Worm (Caenorhabditis elegans) whole organism, mixed stage, embryonic: ENCODE data around the gene Y57A10C.1.
A peak's percentile ranks its signal among the peaks of the same experiment; 100 is the strongest.

Source experiments
- M03D4.4 ChIP-seq: sonication (generic microtip); optimal IDR thresholded peaks from 2 replicates; lab custom pipeline; 2017; ENCODE audit warnings: mild to moderate bottlenecking, missing genetic modification characterization, missing compliant biosample characterization
- bed-3 ChIP-seq: fragments of 200-800 bp; sonication (Bioruptor generic); optimal IDR thresholded peaks from 3 replicates; lab custom pipeline; 2018; ENCODE audit warnings: mild to moderate bottlenecking, missing genetic modification characterization, moderate library complexity, missing compliant biosample characterization
- blmp-1 ChIP-seq: fragments of 150-350 bp; optimal IDR thresholded peaks from 2 replicates; lab custom pipeline; 2014; ENCODE audit warnings: missing biosample characterization, missing genetic modification characterization
- ceh-39 ChIP-seq: fragments of 150-350 bp; optimal IDR thresholded peaks from 2 replicates; lab custom pipeline; 2014; ENCODE audit warnings: missing biosample characterization, missing genetic modification characterization
- ceh-43 ChIP-seq: fragments of 200-800 bp; sonication (Bioruptor generic); optimal IDR thresholded peaks from 2 replicates; lab custom pipeline; 2018; ENCODE audit warnings: mild to moderate bottlenecking, missing genetic modification characterization, moderate library complexity, missing compliant biosample characterization
- ceh-83 ChIP-seq: fragments of 200-800 bp; sonication (Bioruptor generic); optimal IDR thresholded peaks from 2 replicates; lab custom pipeline; 2018; ENCODE audit warnings: mild to moderate bottlenecking, missing genetic modification characterization, missing compliant biosample characterization
- ces-1 ChIP-seq: fragments of 150-350 bp; optimal IDR thresholded peaks from 2 replicates; lab custom pipeline; 2014; ENCODE audit warnings: missing biosample characterization, missing genetic modification reagents, missing genetic modification characterization
- cnd-1 ChIP-seq: fragments of 200-800 bp; sonication (Bioruptor generic); optimal IDR thresholded peaks from 2 replicates; lab custom pipeline; 2018; ENCODE audit warnings: mild to moderate bottlenecking, missing genetic modification characterization, missing compliant biosample characterization
- drap-1 ChIP-seq: fragments of 200-800 bp; sonication (Bioruptor generic); optimal IDR thresholded peaks from 3 replicates; lab custom pipeline; 2018; ENCODE audit warnings: mild to moderate bottlenecking, missing genetic modification characterization, missing compliant biosample characterization
- elt-1 ChIP-seq: sonication (generic microtip); optimal IDR thresholded peaks from 2 replicates; lab custom pipeline; 2017; ENCODE audit warnings: missing genetic modification characterization, mild to moderate bottlenecking, missing compliant biosample characterization, antibody characterized with exemption, moderate library complexity, borderline replicate concordance; ENCODE audit not compliant: insufficient read depth
- elt-3 ChIP-seq: fragments of 150-350 bp; optimal IDR thresholded peaks from 2 replicates; lab custom pipeline; 2014; ENCODE audit warnings: missing biosample characterization, missing genetic modification characterization
- flh-1 ChIP-seq: fragments of 200-800 bp; sonication (Bioruptor generic); optimal IDR thresholded peaks from 2 replicates; lab custom pipeline; 2018; ENCODE audit warnings: mild to moderate bottlenecking, missing genetic modification characterization, moderate library complexity, missing compliant biosample characterization
- ham-2 ChIP-seq: fragments of 200-800 bp; sonication (Bioruptor generic); optimal IDR thresholded peaks from 2 replicates; lab custom pipeline; 2018; ENCODE audit warnings: mild to moderate bottlenecking, missing genetic modification characterization, missing compliant biosample characterization
- hlh-1 ChIP-seq: fragments of 150-350 bp; optimal IDR thresholded peaks from 2 replicates; lab custom pipeline; 2014; ENCODE audit warnings: missing biosample characterization, missing genetic modification reagents, missing genetic modification characterization
- lin-13 ChIP-seq: fragments of 150-350 bp; optimal IDR thresholded peaks from 2 replicates; lab custom pipeline; 2014; ENCODE audit warnings: missing biosample characterization, missing genetic modification characterization
- lin-32 ChIP-seq: fragments of 200-800 bp; sonication (Bioruptor generic); optimal IDR thresholded peaks from 2 replicates; lab custom pipeline; 2018; ENCODE audit warnings: mild to moderate bottlenecking, missing genetic modification characterization, missing compliant biosample characterization
- lsy-2 ChIP-seq: fragments of 150-350 bp; optimal IDR thresholded peaks from 2 replicates; lab custom pipeline; 2014; ENCODE audit warnings: missing biosample characterization, missing genetic modification characterization
- mab-5 ChIP-seq: fragments of 150-350 bp; optimal IDR thresholded peaks from 2 replicates; lab custom pipeline; 2014; ENCODE audit warnings: missing biosample characterization, missing genetic modification characterization
- mep-1 ChIP-seq: fragments of 150-350 bp; optimal IDR thresholded peaks from 2 replicates; lab custom pipeline; 2017; ENCODE audit warnings: missing biosample characterization, missing genetic modification reagents, missing genetic modification characterization, inconsistent platforms
- mls-2 ChIP-seq: sonication (generic microtip); optimal IDR thresholded peaks from 2 replicates; lab custom pipeline; 2016; ENCODE audit warnings: mild to moderate bottlenecking, missing genetic modification characterization, moderate library complexity, missing compliant biosample characterization
- nhr-12 ChIP-seq: fragments of 150-350 bp; optimal IDR thresholded peaks from 2 replicates; lab custom pipeline; 2014; ENCODE audit warnings: missing biosample characterization, missing genetic modification characterization
- nhr-2 ChIP-seq: fragments of 150-350 bp; optimal IDR thresholded peaks from 2 replicates; lab custom pipeline; 2014; ENCODE audit warnings: missing biosample characterization, missing genetic modification characterization
- nhr-237 ChIP-seq: fragments of 150-350 bp; optimal IDR thresholded peaks from 2 replicates; lab custom pipeline; 2014; ENCODE audit warnings: missing biosample characterization, missing genetic modification characterization
- nhr-28 ChIP-seq: fragments of 150-350 bp; optimal IDR thresholded peaks from 2 replicates; lab custom pipeline; 2014; ENCODE audit warnings: missing biosample characterization, missing genetic modification characterization
- nhr-76 ChIP-seq: sonication (generic microtip); optimal IDR thresholded peaks from 2 replicates; lab custom pipeline; 2017; ENCODE audit warnings: missing biosample characterization, missing genetic modification characterization
- pha-4 ChIP-seq: fragments of 150-350 bp; optimal IDR thresholded peaks from 2 replicates; lab custom pipeline; 2018; ENCODE audit warnings: missing biosample characterization, missing genetic modification reagents, missing genetic modification characterization
- sem-2 ChIP-seq: fragments of 200-800 bp; sonication (Bioruptor generic); optimal IDR thresholded peaks from 2 replicates; lab custom pipeline; 2018; ENCODE audit warnings: mild to moderate bottlenecking, missing genetic modification characterization, missing compliant biosample characterization
- snpc-4 ChIP-seq: fragments of 150-350 bp; optimal IDR thresholded peaks from 2 replicates; lab custom pipeline; 2014; ENCODE audit warnings: missing biosample characterization, missing genetic modification characterization
- sptf-1 ChIP-seq: sonication (generic microtip); optimal IDR thresholded peaks from 2 replicates; lab custom pipeline; 2017; ENCODE audit warnings: mild to moderate bottlenecking, missing genetic modification characterization, moderate library complexity, missing compliant biosample characterization
- tbx-8 ChIP-seq: fragments of 200-800 bp; sonication (Bioruptor generic); optimal IDR thresholded peaks from 2 replicates; lab custom pipeline; 2018; ENCODE audit warnings: mild to moderate bottlenecking, missing genetic modification characterization, moderate library complexity, missing compliant biosample characterization
- unc-120 ChIP-seq: sonication (generic microtip); optimal IDR thresholded peaks from 2 replicates; lab custom pipeline; 2017; ENCODE audit warnings: missing genetic modification characterization, missing compliant biosample characterization; ENCODE audit not compliant: poor library complexity, severe bottlenecking
- unc-39 ChIP-seq: fragments of 150-350 bp; optimal IDR thresholded peaks from 2 replicates; lab custom pipeline; 2014; ENCODE audit warnings: missing biosample characterization, missing genetic modification characterization
- unc-62 ChIP-seq: fragments of 150-350 bp; optimal IDR thresholded peaks from 2 replicates; lab custom pipeline; 2014; ENCODE audit warnings: missing biosample characterization, missing genetic modification reagents, missing genetic modification characterization
- zip-8 ChIP-seq: fragments of 150-350 bp; optimal IDR thresholded peaks from 2 replicates; lab custom pipeline; 2014; ENCODE audit warnings: missing biosample characterization, missing genetic modification characterization
- ztf-11 ChIP-seq: fragments of 150-350 bp; optimal IDR thresholded peaks from 2 replicates; lab custom pipeline; 2014; ENCODE audit warnings: missing biosample characterization, missing genetic modification characterization

The Y57A10C.1 gene

DNA sequence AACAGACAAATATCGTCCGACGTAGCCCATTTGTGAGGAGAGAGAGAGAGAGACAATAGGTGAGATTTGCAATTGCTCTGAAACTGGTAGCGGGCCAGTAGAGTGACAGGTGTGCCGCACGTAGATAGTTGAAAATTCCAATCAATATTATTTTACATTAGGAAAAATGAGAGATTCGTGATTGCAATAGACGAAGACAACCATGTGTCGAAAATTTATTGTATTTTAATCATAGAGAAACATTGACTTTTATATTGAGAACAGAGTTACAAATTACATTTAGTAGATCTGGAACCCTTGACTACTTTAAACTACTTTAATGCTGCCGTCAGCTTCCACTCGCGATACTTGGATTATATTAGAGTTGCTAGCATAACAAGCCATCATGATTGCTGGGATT is at the start of gene Y57A10C.1:
Y57A10C.1 (minus strand) TSS at position 101 of the 400 bp plus-strand sequence.
- TF ChIP-seq zip-8 (tag; lab: Kevin White, UChicago), result no peak
- no peak for TF ChIP-seq tbx-8 (GFP tag; lab: Kevin White, UChicago)
- no peak for TF ChIP-seq blmp-1
- no peak for TF ChIP-seq mab-5 (tag; lab: Kevin White, UChicago)
- no peak for TF ChIP-seq elt-3 (tag; lab: Kevin White, UChicago)
- no peak for TF ChIP-seq mls-2 (tag; lab: Kevin White, UChicago)
- TF ChIP-seq ham-2 (GFP tag; lab: Kevin White, UChicago), result no peak
- TF ChIP-seq lsy-2, result no peak
- no peak for TF ChIP-seq nhr-28 (tag; lab: Kevin White, UChicago)
- no peak for TF ChIP-seq nhr-237 (tag; lab: Kevin White, UChicago)
- TF ChIP-seq ztf-11 (tag; lab: Kevin White, UChicago), result no peak
- no peak for TF ChIP-seq unc-39 (tag; lab: Kevin White, UChicago)

DNA sequence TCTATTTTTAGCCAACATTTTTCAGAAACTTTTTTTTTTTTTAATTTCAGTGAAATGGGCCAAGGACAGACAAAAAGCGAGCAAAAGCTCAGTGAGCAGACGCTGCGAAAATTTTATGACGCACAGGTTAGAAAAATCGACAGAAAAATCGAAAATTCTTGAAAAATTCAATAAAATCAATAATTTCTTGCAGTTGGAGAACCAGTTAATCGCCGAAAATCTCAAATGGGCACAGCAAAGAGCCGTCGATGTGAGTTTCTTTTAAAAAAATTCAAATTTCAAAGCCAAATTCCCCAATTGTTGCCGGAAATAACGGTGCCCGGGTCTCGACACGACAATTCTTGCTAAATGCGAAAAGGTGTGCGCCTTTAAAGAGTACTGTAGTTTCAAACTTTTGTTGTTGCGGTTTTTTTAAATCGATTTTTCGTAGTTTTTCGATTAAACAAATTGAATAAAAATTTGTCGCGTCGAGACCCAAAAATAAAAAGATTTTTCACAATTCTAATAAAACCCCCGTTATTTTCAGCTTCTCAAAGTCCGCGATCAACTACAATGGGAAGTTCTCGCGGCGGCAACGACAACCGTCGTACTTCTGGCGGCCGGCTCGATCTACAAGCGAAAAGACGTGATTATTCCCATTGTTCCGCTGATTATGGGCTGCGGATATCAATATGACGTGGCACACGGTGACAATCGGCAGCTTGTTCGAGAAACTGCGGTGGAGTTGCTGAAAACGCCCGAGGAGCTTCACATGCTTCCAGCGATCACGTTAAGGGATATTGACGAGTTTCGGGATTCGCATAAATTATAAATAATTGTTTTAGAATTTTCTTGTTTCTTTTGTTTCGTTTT is 48.5 kb upstream of the Y57A10C.1 start, which contains the start of gene tag-280:
tag-280 (plus strand) TSS at position 51 of the 852 bp plus-strand sequence.
- TF ChIP-seq lsy-2, result no peak
- no peak for TF ChIP-seq nhr-76
- TF ChIP-seq unc-120 (tag; lab: Kevin White, UChicago), result no peak
- TF ChIP-seq nhr-237 (tag; lab: Kevin White, UChicago), result no peak
- TF ChIP-seq mep-1 (tag; lab: Kevin White, UChicago), result no peak
- no peak for TF ChIP-seq lin-32
- no peak for TF ChIP-seq ces-1 (GFP tag; lab: Kevin White, UChicago)
- TF ChIP-seq unc-39 (tag; lab: Kevin White, UChicago), result no peak
- no peak for TF ChIP-seq ceh-83

DNA sequence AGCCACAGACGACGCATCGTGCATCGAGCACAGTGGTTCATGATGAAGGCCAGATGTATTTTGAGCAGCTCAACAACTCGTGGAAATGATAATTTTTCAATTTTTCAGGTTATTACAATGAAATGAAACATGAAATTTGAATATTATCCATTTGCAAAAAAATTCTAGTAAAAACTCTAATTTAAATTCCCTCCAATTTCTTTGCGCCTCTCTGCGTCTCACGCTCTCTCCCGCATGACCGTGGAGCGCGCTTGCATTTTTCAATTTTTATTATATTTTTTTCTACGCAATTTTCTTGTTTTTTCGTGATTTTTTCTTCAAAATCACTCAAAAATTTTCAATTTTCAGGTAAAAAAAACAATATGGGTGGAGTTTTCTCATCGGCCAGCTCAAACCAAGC is 47.1 kb upstream of the Y57A10C.1 start, which contains the start of gene tag-281:
tag-281 (plus strand) TSS at position 340 of the 400 bp plus-strand sequence.
- no peak for TF ChIP-seq unc-62
- no peak for TF ChIP-seq lin-32
- TF ChIP-seq elt-1 (tag; lab: Kevin White, UChicago), result no peak
- no peak for TF ChIP-seq zip-8 (tag; lab: Kevin White, UChicago)
- TF ChIP-seq snpc-4 (tag; lab: Kevin White, UChicago), result no peak
- TF ChIP-seq tbx-8 (GFP tag; lab: Kevin White, UChicago), result no peak
- no peak for TF ChIP-seq mls-2 (tag; lab: Kevin White, UChicago)
- no peak for TF ChIP-seq nhr-12 (tag; lab: Kevin White, UChicago)
- TF ChIP-seq ham-2 (GFP tag; lab: Kevin White, UChicago), result no peak
- no peak for TF ChIP-seq drap-1 (GFP tag; lab: Kevin White, UChicago)
- peak; percentile 82 for TF ChIP-seq lsy-2
- peak; percentile 37 for TF ChIP-seq ceh-39 (tag; lab: Kevin White, UChicago)
- TF ChIP-seq unc-39 (tag; lab: Kevin White, UChicago), result no peak
- peak; percentile 9 for TF ChIP-seq lin-13
- peak; percentile 17 for TF ChIP-seq pha-4 (tag; lab: Kevin White, UChicago)
- no peak for TF ChIP-seq flh-1 (GFP tag; lab: Kevin White, UChicago)
- no peak for TF ChIP-seq mab-5 (tag; lab: Kevin White, UChicago)
- peak; percentile 72 for TF ChIP-seq mep-1 (tag; lab: Kevin White, UChicago)
- TF ChIP-seq bed-3 (GFP tag; lab: Kevin White, UChicago), result no peak
- no peak for TF ChIP-seq M03D4.4 (tag; lab: Kevin White, UChicago)
- TF ChIP-seq ceh-83, result no peak
- no peak for TF ChIP-seq elt-3 (tag; lab: Kevin White, UChicago)
- TF ChIP-seq blmp-1, result no peak
- TF ChIP-seq ces-1 (GFP tag; lab: Kevin White, UChicago), result peak; percentile 70
- TF ChIP-seq sptf-1 (tag; lab: Kevin White, UChicago), result peak; percentile 25
- no peak for TF ChIP-seq ztf-11 (tag; lab: Kevin White, UChicago)
- TF ChIP-seq nhr-76, result no peak
- TF ChIP-seq nhr-237 (tag; lab: Kevin White, UChicago), result peak; percentile 54
- no peak for TF ChIP-seq ceh-43 (GFP tag; lab: Kevin White, UChicago)
- TF ChIP-seq nhr-2 (tag; lab: Kevin White, UChicago), result peak; percentile 38
- TF ChIP-seq sem-2 (GFP tag; lab: Kevin White, UChicago), result no peak
- TF ChIP-seq hlh-1 (tag; lab: Kevin White, UChicago), result no peak
- TF ChIP-seq unc-120 (tag; lab: Kevin White, UChicago), result no peak
- no peak for TF ChIP-seq nhr-28 (tag; lab: Kevin White, UChicago)
- no peak for TF ChIP-seq cnd-1 (tag; lab: Kevin White, UChicago)
